Worm (Caenorhabditis elegans) whole organism, dauer: ENCODE data around the gene mre-11.

Experiments used
- unc-62 ChIP-seq: sonication (generic microtip); optimal IDR thresholded peaks from 2 replicates; lab custom pipeline; 2017; ENCODE audit warnings: missing biosample characterization, missing genetic modification reagents, missing genetic modification characterization

The mre-11 gene

ce11 chrV:10745034-10745433 lies 8.4 kb upstream of the mre-11 start, which contains the start of gene srj-21:
Gene srj-21 (plus strand): TSS chrV:10745334.
- no peak for TF ChIP-seq unc-62

ce11 chrV:10743649-10744048 lies 7.0 kb upstream of the mre-11 start, which contains the start of gene srj-22:
Gene srj-22 (minus strand): TSS chrV:10743749.
- no peak for TF ChIP-seq unc-62

- no peak for TF ChIP-seq unc-62
Measured at ce11 chrV:10741357-10741756, 4.7 kb upstream of the mre-11 start, which contains the start of gene ZC302.3. Gene ZC302.3 (minus strand): TSS chrV:10741457.

ce11 chrV:10731989-10732472 lies 4.6 kb downstream of the mre-11 start, which contains the start of gene T28B11.1:
Gene T28B11.1 (minus strand): TSS chrV:10732422.
- TF ChIP-seq unc-62 = no peak

ce11 chrV:10730824-10731416 lies 5.7 kb downstream of the mre-11 start:
- TF ChIP-seq unc-62 = no peak

ce11 chrV:10729456-10729904 lies 7.2 kb downstream of the mre-11 start:
- TF ChIP-seq unc-62 = no peak

- TF ChIP-seq unc-62 = no peak
Measured at ce11 chrV:10727651-10728050, 9.0 kb downstream of the mre-11 start.

- TF ChIP-seq unc-62 = no peak
Measured at ce11 chrV:10726691-10727090, 10.0 kb downstream of the mre-11 start.

- no peak for TF ChIP-seq unc-62
Measured at ce11 chrV:10725424-10725951, 11.2 kb downstream of the mre-11 start.

ce11 chrV:10724472-10724871 lies 12.2 kb downstream of the mre-11 start:
- no peak for TF ChIP-seq unc-62

ce11 chrV:10723583-10723982 lies 13.1 kb downstream of the mre-11 start:
- no peak for TF ChIP-seq unc-62

- no peak for TF ChIP-seq unc-62
Measured at ce11 chrV:10723181-10723580, 13.5 kb downstream of the mre-11 start.

- TF ChIP-seq unc-62 = no peak
Measured at ce11 chrV:10722595-10722994, 14.1 kb downstream of the mre-11 start.

- no peak for TF ChIP-seq unc-62
Measured at ce11 chrV:10721912-10722426, 14.7 kb downstream of the mre-11 start.

- TF ChIP-seq unc-62 = no peak
Measured at ce11 chrV:10721304-10721703, 15.4 kb downstream of the mre-11 start.

ce11 chrV:10720876-10721275 lies 15.8 kb downstream of the mre-11 start:
- no peak for TF ChIP-seq unc-62

ce11 chrV:10720303-10720847 lies 16.3 kb downstream of the mre-11 start:
- TF ChIP-seq unc-62 = no peak

- no peak for TF ChIP-seq unc-62
Measured at ce11 chrV:10719833-10720170, 16.9 kb downstream of the mre-11 start.
